Worm (Caenorhabditis elegans): ENCODE measurements around the gene F22F7.3.

DNA sequence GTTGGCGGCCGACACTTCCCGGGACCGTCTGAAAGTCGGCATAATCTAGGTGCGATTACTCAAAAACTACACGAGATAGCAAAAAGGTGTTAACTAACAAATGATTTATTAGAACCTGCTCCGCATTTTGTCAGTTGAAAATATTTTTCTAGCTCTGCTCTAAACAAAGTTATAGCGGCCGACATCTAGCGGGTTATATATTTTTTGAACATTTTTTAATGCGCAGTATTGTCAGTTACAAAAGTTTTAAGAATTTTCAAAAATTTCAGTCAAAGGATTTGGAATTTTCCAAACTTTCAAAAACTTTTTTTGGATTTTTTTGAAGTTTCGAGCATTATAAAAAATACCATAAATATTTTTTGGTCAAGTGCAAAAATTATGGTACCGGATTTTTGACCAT lies 29.2 kb upstream of the F22F7.3 start:
- no peak for TF ChIP-seq ama-1 (optimal IDR thresholded peaks at IDR 0.05)
- no peak for TF ChIP-seq tbx-2 (tag; optimal IDR thresholded peaks at IDR 0.05)
- TF ChIP-seq pha-4 (tag; optimal IDR thresholded peaks at IDR 0.05) = no peak
- no peak for TF ChIP-seq eor-1 (tag; optimal IDR thresholded peaks at IDR 0.05)
- TF ChIP-seq aly-2 (tag; optimal IDR thresholded peaks at IDR 0.05) = no peak
- TF ChIP-seq nhr-12 (tag; optimal IDR thresholded peaks at IDR 0.05) = no peak
- no peak for TF ChIP-seq snpc-4 (tag; optimal IDR thresholded peaks at IDR 0.05)
- TF ChIP-seq nhr-23 (tag; optimal IDR thresholded peaks at IDR 0.05) = no peak
